Worm (Caenorhabditis elegans) whole organism, L4 larva: Measurements from ENCODE around the gene immp-2.

Source experiments
- ceh-28 ChIP-seq: fragments of 150-350 bp; optimal IDR thresholded peaks from 2 replicates; lab custom pipeline; 2014; ENCODE audit warnings: missing biosample characterization, missing genetic modification reagents, missing genetic modification characterization
- ces-1 ChIP-seq: fragments of 150-350 bp; sonication (generic microtip); optimal IDR thresholded peaks from 4 replicates; lab custom pipeline; 2014; ENCODE audit warnings: missing biosample characterization, missing genetic modification reagents, missing genetic modification characterization
- dmd-8 ChIP-seq: fragments of 200-800 bp; sonication (Bioruptor generic); IDR thresholded peaks from 2 replicates; pipeline ENCODE4 v1.3.6; 2022; ENCODE audit warnings: missing genetic modification characterization, missing compliant biosample characterization
- fos-1 ChIP-seq: fragments of 150-350 bp; optimal IDR thresholded peaks from 2 replicates; lab custom pipeline; 2014; ENCODE audit warnings: missing biosample characterization, missing genetic modification characterization
- hlh-11 ChIP-seq: fragments of 200-800 bp; sonication (Bioruptor generic); optimal IDR thresholded peaks from 2 replicates; lab custom pipeline; 2018; ENCODE audit warnings: mild to moderate bottlenecking, missing genetic modification characterization, missing compliant biosample characterization
- lin-13 ChIP-seq: fragments of 150-350 bp; optimal IDR thresholded peaks from 2 replicates; lab custom pipeline; 2014; ENCODE audit warnings: missing biosample characterization, missing genetic modification reagents, missing genetic modification characterization
- lsy-2 ChIP-seq, 2 experiments: fragments of 150-350 bp in 1 of 2; sonication (generic microtip) in 1 of 2; optimal IDR thresholded peaks; 2 replicates each; lab custom pipeline; 2014 to 2017; ENCODE audit warnings: missing biosample characterization in 2 of 2, missing genetic modification characterization in 2 of 2
- nhr-42 ChIP-seq: fragments of 200-800 bp; sonication (Bioruptor generic); IDR thresholded peaks from 2 replicates; pipeline ENCODE4 v1.3.6; 2022; ENCODE audit warnings: missing genetic modification characterization, missing compliant biosample characterization
- rbr-2 ChIP-seq: sonication (generic microtip); optimal IDR thresholded peaks from 2 replicates; lab custom pipeline; 2016; ENCODE audit warnings: missing genotype, missing genetic modification characterization, missing compliant biosample characterization
- saeg-2 ChIP-seq: fragments of 200-800 bp; sonication (Bioruptor generic); IDR thresholded peaks from 2 replicates; pipeline ENCODE4 v1.3.6; 2022; ENCODE audit warnings: missing genetic modification reagents, missing genetic modification characterization, missing compliant biosample characterization
- set-16 ChIP-seq: fragments of 200-800 bp; sonication (Bioruptor generic); IDR thresholded peaks from 2 replicates; pipeline ENCODE4 v1.3.6; 2022; ENCODE audit warnings: missing genetic modification reagents, missing genetic modification characterization, missing compliant biosample characterization
- unc-39 ChIP-seq: sonication (generic microtip); optimal IDR thresholded peaks from 2 replicates; lab custom pipeline; 2017; ENCODE audit warnings: missing biosample characterization, missing genetic modification characterization
- ztf-11 ChIP-seq: fragments of 150-350 bp; optimal IDR thresholded peaks from 2 replicates; lab custom pipeline; 2014; ENCODE audit warnings: missing biosample characterization, missing genetic modification characterization

ce11 chrIV:1053989-1054388 is 48.3 kb upstream of the immp-2 start:
- TF ChIP-seq nhr-42 (GFP tag; lab: Robert Waterston, UW) (no peak), unc-39 (tag; lab: Kevin White, UChicago) (no peak), hlh-11 (tag; lab: Kevin White, UChicago) (no peak), fos-1 (tag; lab: Kevin White, UChicago) (no peak), saeg-2 (GFP tag; lab: Robert Waterston, UW) (no peak), ztf-11 (tag; lab: Kevin White, UChicago) (no peak), lin-13 (no peak), ces-1 (no peak), ceh-28 (no peak), dmd-8 (GFP tag; lab: Robert Waterston, UW) (no peak), rbr-2 (tag; lab: Kevin White, UChicago) (no peak), set-16 (GFP tag; lab: Robert Waterston, UW) (peak; percentile 93), lsy-2 (tag; optimal IDR thresholded peaks at IDR 0.05; lab: Kevin White, UChicago) (no peak)
